Fruit fly (Drosophila melanogaster) whole organism, adult: ENCODE measurements around the gene CG6179.
A peak's percentile ranks its signal among the peaks of the same experiment; 100 is the strongest.

Experiments used
- CG11617 ChIP-seq: fragments of 200-800 bp; sonication (Bioruptor generic); optimal IDR thresholded peaks from 2 replicates; lab custom pipeline; 2017; ENCODE audit warnings: mild to moderate bottlenecking, missing biosample characterization, missing genetic modification reagents, missing genetic modification characterization
- CG33017 ChIP-seq: fragments of 200-800 bp; sonication (Bioruptor generic); optimal IDR thresholded peaks from 2 replicates; lab custom pipeline; 2018; ENCODE audit warnings: missing biosample characterization, mild to moderate bottlenecking, missing genetic modification characterization, moderate library complexity
- cic ChIP-seq: fragments of 200-800 bp; sonication (Bioruptor generic); optimal IDR thresholded peaks from 2 replicates; lab custom pipeline; 2017; ENCODE audit warnings: missing biosample characterization, mild to moderate bottlenecking, missing genetic modification characterization, moderate library complexity

DNA sequence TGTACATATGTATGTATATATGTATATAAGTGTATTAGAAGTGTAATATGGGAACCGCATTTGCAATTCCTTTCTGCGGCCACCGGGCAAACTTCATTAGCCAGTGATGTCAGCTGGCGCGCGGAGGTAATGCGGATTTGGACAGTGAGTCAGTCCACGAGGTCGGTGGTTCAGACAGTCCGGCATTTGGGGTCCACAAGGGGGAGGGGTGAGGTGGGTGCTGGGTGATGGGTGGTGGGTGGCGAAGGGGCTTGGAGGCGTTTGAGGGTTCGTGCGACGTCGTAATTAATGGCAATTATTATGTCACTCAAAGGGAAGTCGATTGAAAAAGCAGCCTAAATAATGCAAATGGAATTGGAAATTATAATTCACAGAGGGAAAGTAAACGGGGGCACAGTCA lies 10.1 kb upstream of the CG6179 start:
- TF ChIP-seq cic (GFP tag; lab: Kevin White, UChicago) (peak; percentile 42), CG33017 (tag; lab: Kevin White, UChicago) (no peak), CG11617 (no peak)
